Fruit fly (Drosophila melanogaster) whole organism, embryonic: Measurements from ENCODE around the gene CG31898.
A peak's percentile ranks its signal among the peaks of the same experiment; 100 is the strongest.

Experiments
- B-H1 ChIP-seq: fragments of 200-800 bp; sonication (Bioruptor generic); IDR thresholded peaks from 3 replicates; pipeline ENCODE4 v1.3.6; 2022; ENCODE audit warnings: missing biosample characterization, missing genetic modification characterization
- BtbVII ChIP-seq: fragments of 200-800 bp; sonication (Bioruptor generic); optimal IDR thresholded peaks from 3 replicates; lab custom pipeline; 2017; ENCODE audit warnings: missing biosample characterization, mild to moderate bottlenecking, missing genetic modification characterization
- CG10147 ChIP-seq: fragments of 200-800 bp; sonication (Bioruptor generic); optimal IDR thresholded peaks from 2 replicates; lab custom pipeline; 2019; ENCODE audit warnings: missing biosample characterization, mild to moderate bottlenecking, missing genetic modification characterization, moderate library complexity
- CG12155 ChIP-seq: fragments of 200-800 bp; sonication (Bioruptor generic); optimal IDR thresholded peaks from 3 replicates; lab custom pipeline; 2016; ENCODE audit warnings: missing biosample characterization, missing genetic modification characterization
- CG13894 ChIP-seq: fragments of 200-800 bp; sonication (Bioruptor generic); optimal IDR thresholded peaks from 3 replicates; lab custom pipeline; 2018; ENCODE audit warnings: missing biosample characterization, mild to moderate bottlenecking, missing genetic modification characterization, moderate library complexity
- CG15073 ChIP-seq: fragments of 200-800 bp; sonication (Bioruptor generic); optimal IDR thresholded peaks from 2 replicates; lab custom pipeline; 2016; ENCODE audit warnings: missing biosample characterization, missing genetic modification characterization
- CG15479 ChIP-seq: fragments of 200-800 bp; sonication (Bioruptor generic); optimal IDR thresholded peaks from 3 replicates; lab custom pipeline; 2019; ENCODE audit warnings: missing biosample characterization, mild to moderate bottlenecking, missing genetic modification characterization, moderate library complexity
- CG17361 ChIP-seq: fragments of 200-800 bp; sonication (Bioruptor generic); IDR thresholded peaks from 3 replicates; pipeline ENCODE4 v1.3.6; 2022; ENCODE audit warnings: missing biosample characterization, missing genetic modification characterization
- CG2712 ChIP-seq: fragments of 200-800 bp; optimal IDR thresholded peaks from 3 replicates; lab custom pipeline; 2019; ENCODE audit warnings: missing biosample characterization, mild to moderate bottlenecking, missing genetic modification characterization, moderate library complexity
- CG31365 ChIP-seq: fragments of 200-800 bp; sonication (Bioruptor generic); optimal IDR thresholded peaks from 2 replicates; lab custom pipeline; 2018; ENCODE audit warnings: missing biosample characterization, mild to moderate bottlenecking, missing genetic modification characterization
- CG3163 ChIP-seq: fragments of 200-800 bp; sonication (Bioruptor generic); optimal IDR thresholded peaks from 3 replicates; lab custom pipeline; 2016; ENCODE audit warnings: missing biosample characterization, missing genetic modification characterization
- CG33213 ChIP-seq: fragments of 200-800 bp; sonication (Bioruptor generic); optimal IDR thresholded peaks from 3 replicates; lab custom pipeline; 2016; ENCODE audit warnings: missing biosample characterization, missing genetic modification characterization
- CG5180 ChIP-seq: fragments of 200-800 bp; sonication (Bioruptor generic); optimal IDR thresholded peaks from 3 replicates; lab custom pipeline; 2017; ENCODE audit warnings: missing biosample characterization, missing genetic modification characterization, mild to moderate bottlenecking, moderate library complexity, missing genetic modification reagents
- CG7987 ChIP-seq: fragments of 200-800 bp; sonication (Bioruptor generic); optimal IDR thresholded peaks from 2 replicates; lab custom pipeline; 2018; ENCODE audit warnings: missing biosample characterization, mild to moderate bottlenecking, missing genetic modification characterization, moderate library complexity
- CG8765 ChIP-seq: fragments of 200-800 bp; sonication (Bioruptor generic); IDR thresholded peaks from 2 replicates; pipeline ENCODE4 v1.3.6; 2022; ENCODE audit warnings: missing biosample characterization, missing genetic modification characterization
- Deaf1 ChIP-seq: fragments of 200-800 bp; optimal IDR thresholded peaks from 3 replicates; lab custom pipeline; 2019; ENCODE audit warnings: missing biosample characterization, mild to moderate bottlenecking, missing genetic modification characterization, moderate library complexity
- Dip2 ChIP-seq: fragments of 200-800 bp; sonication (Bioruptor generic); IDR thresholded peaks from 2 replicates; pipeline ENCODE4 v1.3.6; 2022; ENCODE audit warnings: missing biosample characterization, missing genetic modification characterization
- Dref ChIP-seq: fragments of 200-800 bp; sonication (Bioruptor generic); IDR thresholded peaks from 2 replicates; pipeline ENCODE4 v1.3.6; 2022; ENCODE audit warnings: missing biosample characterization, missing genetic modification characterization
- Drgx ChIP-seq: fragments of 200-800 bp; sonication (Bioruptor generic); IDR thresholded peaks from 2 replicates; pipeline ENCODE4 v1.3.6; 2022; ENCODE audit warnings: missing biosample characterization, missing genetic modification characterization
- E2f1 ChIP-seq: fragments of 200-800 bp; sonication (Bioruptor generic); IDR thresholded peaks from 2 replicates; pipeline ENCODE4 v1.3.6; 2022; ENCODE audit warnings: missing biosample characterization, missing genetic modification characterization
- Gsc ChIP-seq: fragments of 200-800 bp; sonication (Bioruptor generic); IDR thresholded peaks from 2 replicates; pipeline ENCODE4 v1.3.6; 2022; ENCODE audit warnings: missing biosample characterization, missing genetic modification characterization
- H15 ChIP-seq: fragments of 200-800 bp; sonication (Bioruptor generic); IDR thresholded peaks from 3 replicates; pipeline ENCODE4 v1.3.6; 2022; ENCODE audit warnings: missing biosample characterization, missing genetic modification characterization
- HLHmδ ChIP-seq: fragments of 200-800 bp; sonication (Bioruptor generic); optimal IDR thresholded peaks from 2 replicates; lab custom pipeline; 2018; ENCODE audit warnings: missing biosample characterization, mild to moderate bottlenecking, missing genetic modification characterization, moderate library complexity
- Hand ChIP-seq: fragments of 200-800 bp; sonication (Bioruptor generic); optimal IDR thresholded peaks from 2 replicates; lab custom pipeline; 2017; ENCODE audit warnings: mild to moderate bottlenecking, missing biosample characterization, missing genetic modification reagents, missing genetic modification characterization
- Hmr ChIP-seq: fragments of 200-800 bp; sonication (Bioruptor generic); optimal IDR thresholded peaks from 3 replicates; lab custom pipeline; 2017; ENCODE audit warnings: mild to moderate bottlenecking, missing biosample characterization, missing genetic modification reagents, missing genetic modification characterization
- Hsf ChIP-seq: fragments of 200-800 bp; sonication (Bioruptor generic); optimal IDR thresholded peaks from 3 replicates; lab custom pipeline; 2016; ENCODE audit warnings: missing biosample characterization, missing genetic modification characterization
- Med ChIP-seq: fragments of 200-800 bp; sonication (Bioruptor generic); peaks from one replicate; lab custom pipeline; 2016; ENCODE audit warnings: missing biosample characterization, missing genetic modification characterization, mild to moderate bottlenecking, inconsistent platforms, moderate library complexity
- Mes4 ChIP-seq: fragments of 200-800 bp; sonication (Bioruptor generic); optimal IDR thresholded peaks from 2 replicates; lab custom pipeline; 2016; ENCODE audit warnings: missing biosample characterization, missing genetic modification characterization
- Six4 ChIP-seq: fragments of 200-800 bp; sonication (Bioruptor generic); optimal IDR thresholded peaks from 2 replicates; lab custom pipeline; 2016; ENCODE audit warnings: missing biosample characterization, missing genetic modification characterization
- Sry-β ChIP-seq: fragments of 200-800 bp; sonication (Bioruptor generic); optimal IDR thresholded peaks from 2 replicates; lab custom pipeline; 2018; ENCODE audit warnings: missing biosample characterization, mild to moderate bottlenecking, missing genetic modification characterization, moderate library complexity
- Usf ChIP-seq: fragments of 200-800 bp; sonication (Bioruptor generic); optimal IDR thresholded peaks from 2 replicates; lab custom pipeline; 2017; ENCODE audit warnings: missing genotype, missing biosample characterization, missing genetic modification characterization
- ac ChIP-seq: fragments of 200-800 bp; sonication (Bioruptor generic); optimal IDR thresholded peaks from 3 replicates; lab custom pipeline; 2017; ENCODE audit warnings: missing biosample characterization, mild to moderate bottlenecking, missing genetic modification characterization
- dan ChIP-seq: fragments of 200-800 bp; sonication (Bioruptor generic); IDR thresholded peaks from 2 replicates; pipeline ENCODE4 v1.3.6; 2022; ENCODE audit warnings: missing biosample characterization, missing genetic modification characterization
- emc ChIP-seq: fragments of 200-800 bp; sonication (Bioruptor generic); optimal IDR thresholded peaks from 2 replicates; lab custom pipeline; 2016; ENCODE audit warnings: missing biosample characterization, missing genetic modification characterization
- jigr1 ChIP-seq: fragments of 200-800 bp; sonication (Bioruptor generic); IDR thresholded peaks from 3 replicates; pipeline ENCODE4 v1.3.6; 2022; ENCODE audit warnings: missing biosample characterization, missing genetic modification characterization
- kah ChIP-seq: fragments of 200-800 bp; sonication (Bioruptor generic); optimal IDR thresholded peaks from 2 replicates; lab custom pipeline; 2018; ENCODE audit warnings: missing biosample characterization, mild to moderate bottlenecking, missing genetic modification characterization
- lilli ChIP-seq: fragments of 200-800 bp; sonication (Bioruptor generic); optimal IDR thresholded peaks from 3 replicates; lab custom pipeline; 2016; ENCODE audit warnings: missing biosample characterization, missing genetic modification characterization
- luna ChIP-seq: fragments of 200-800 bp; sonication (Bioruptor generic); optimal IDR thresholded peaks from 2 replicates; lab custom pipeline; 2016; ENCODE audit warnings: missing biosample characterization, missing genetic modification characterization
- mld ChIP-seq: fragments of 200-800 bp; sonication (Bioruptor generic); IDR thresholded peaks from 3 replicates; pipeline ENCODE4 v1.3.6; 2022; ENCODE audit warnings: missing biosample characterization, missing genetic modification characterization; ENCODE audit not compliant: partially characterized antibody
- pb ChIP-seq: fragments of 200-800 bp; sonication (Bioruptor generic); optimal IDR thresholded peaks from 3 replicates; lab custom pipeline; 2016; ENCODE audit warnings: missing biosample characterization, missing genetic modification characterization
- pzg ChIP-seq: fragments of 200-800 bp; sonication (Bioruptor generic); optimal IDR thresholded peaks from 3 replicates; lab custom pipeline; 2018; ENCODE audit warnings: missing biosample characterization, mild to moderate bottlenecking, missing genetic modification characterization, moderate library complexity
- salm ChIP-seq: fragments of 200-800 bp; sonication (Bioruptor generic); optimal IDR thresholded peaks from 2 replicates; lab custom pipeline; 2018; ENCODE audit warnings: missing biosample characterization, mild to moderate bottlenecking, missing genetic modification characterization
- sens ChIP-seq: fragments of 200-800 bp; sonication (Bioruptor generic); peaks from one replicate; lab custom pipeline; 2016; ENCODE audit warnings: missing biosample characterization, missing genetic modification characterization
- sima ChIP-seq: fragments of 200-800 bp; sonication (Bioruptor generic); optimal IDR thresholded peaks from 2 replicates; lab custom pipeline; 2016; ENCODE audit warnings: missing biosample characterization, missing genetic modification characterization
- stwl ChIP-seq: fragments of 200-800 bp; sonication (Bioruptor generic); optimal IDR thresholded peaks from 3 replicates; lab custom pipeline; 2018; ENCODE audit warnings: missing biosample characterization, mild to moderate bottlenecking, missing genetic modification characterization, moderate library complexity
- unc-4 ChIP-seq: fragments of 200-800 bp; sonication (Bioruptor generic); IDR thresholded peaks from 2 replicates; pipeline ENCODE4 v1.3.6; 2022; ENCODE audit warnings: missing biosample characterization, missing genetic modification characterization; ENCODE audit not compliant: partially characterized antibody
- vfl ChIP-seq: fragments of 200-800 bp; sonication (Bioruptor generic); optimal IDR thresholded peaks from 2 replicates; lab custom pipeline; 2016; ENCODE audit warnings: missing biosample characterization, missing genetic modification characterization
- wdn ChIP-seq: fragments of 200-800 bp; sonication (Bioruptor generic); IDR thresholded peaks from 2 replicates; pipeline ENCODE4 v1.3.6; 2022; ENCODE audit warnings: missing biosample characterization, missing genetic modification characterization
- zf30C ChIP-seq: fragments of 200-800 bp; sonication (Bioruptor generic); optimal IDR thresholded peaks from 3 replicates; lab custom pipeline; 2018; ENCODE audit warnings: missing biosample characterization, mild to moderate bottlenecking, missing genetic modification characterization
- zfh1 ChIP-seq: fragments of 200-800 bp; sonication (Bioruptor generic); IDR thresholded peaks from 3 replicates; pipeline ENCODE4 v1.3.6; 2022; ENCODE audit warnings: missing biosample characterization, missing genetic modification characterization

The CG31898 gene

DNA sequence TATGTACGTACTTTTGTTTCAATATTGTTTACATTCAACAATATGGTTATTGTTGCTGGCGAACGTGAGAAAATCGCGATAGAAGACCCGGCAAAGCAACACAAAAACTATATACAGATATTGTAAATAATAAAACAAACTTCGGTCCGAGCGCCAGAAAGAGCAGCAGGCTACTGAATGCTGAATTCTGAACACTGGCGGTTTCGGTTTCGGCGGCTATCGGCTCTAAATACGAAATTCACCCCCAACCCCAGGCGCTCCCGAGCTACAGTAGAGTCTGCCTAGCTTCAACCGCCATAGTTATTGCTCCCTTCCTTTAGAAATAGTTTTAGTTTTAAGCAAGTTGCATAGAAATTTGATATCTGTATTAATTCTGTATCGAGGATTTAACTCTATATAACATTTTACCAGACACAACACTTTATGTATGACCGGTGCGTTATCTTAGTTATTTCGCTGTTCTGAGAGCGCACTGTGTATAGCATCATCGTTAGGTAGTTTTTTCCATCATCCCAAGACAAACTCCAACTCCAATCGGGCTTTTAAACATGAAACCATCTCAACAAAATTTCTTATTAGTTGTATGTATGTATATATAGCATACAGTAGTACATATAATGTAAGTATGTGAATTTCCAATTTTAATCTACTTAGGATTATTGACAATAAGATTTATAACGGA, 37.8 kb upstream of the CG31898 start, which contains the start of gene CG7627 (continued):
- TF ChIP-seq BtbVII: peak; percentile 82
- peak; percentile 39 for TF ChIP-seq emc (GFP tag; lab: Kevin White, UChicago)
- TF ChIP-seq CG33213: peak; percentile 34
- peak; percentile 51 for TF ChIP-seq Usf (GFP tag; lab: Kevin White, UChicago)
- TF ChIP-seq unc-4 (GFP tag; lab: Robert Waterston, UW): no peak
- TF ChIP-seq ac (GFP tag; lab: Kevin White, UChicago): no peak
- TF ChIP-seq CG8765 (GFP tag; lab: Robert Waterston, UW): no peak
- peak; percentile 27 for TF ChIP-seq Dref (GFP tag; lab: Robert Waterston, UW)
- TF ChIP-seq luna (GFP tag; lab: Kevin White, UChicago): peak; percentile 1
- no peak for TF ChIP-seq Sry-β (GFP tag; lab: Kevin White, UChicago)
- TF ChIP-seq vfl (GFP tag; lab: Kevin White, UChicago): peak; percentile 65
- peak; percentile 62 for TF ChIP-seq Hand (GFP tag; lab: Kevin White, UChicago)
- no peak for TF ChIP-seq mld (GFP tag; lab: Robert Waterston, UW)
- no peak for TF ChIP-seq CG15479 (GFP tag; lab: Kevin White, UChicago)
- TF ChIP-seq CG31365 (tag; lab: Kevin White, UChicago): peak; percentile 59
- TF ChIP-seq sima (GFP tag; lab: Kevin White, UChicago): no peak
- TF ChIP-seq dan: no peak
- TF ChIP-seq CG2712: peak; percentile 79
- TF ChIP-seq HLHmδ: no peak
- TF ChIP-seq Hmr (GFP tag; lab: Kevin White, UChicago): peak; percentile 84
- TF ChIP-seq CG13894 (tag; lab: Kevin White, UChicago): peak; percentile 75
- TF ChIP-seq Drgx: peak; percentile 76
- TF ChIP-seq pb (GFP tag; lab: Kevin White, UChicago): peak; percentile 67
- TF ChIP-seq Deaf1 (tag; lab: Kevin White, UChicago): peak; percentile 97
- peak; percentile 9 for TF ChIP-seq pzg (GFP tag; lab: Kevin White, UChicago)
- TF ChIP-seq stwl (tag; lab: Kevin White, UChicago): no peak
- peak; percentile 20 for TF ChIP-seq kah
- peak; percentile 15 for TF ChIP-seq CG15073 (GFP tag; lab: Kevin White, UChicago)
- peak; percentile 40; the same call in 1 of the 3 replicates for TF ChIP-seq jigr1 (GFP tag; lab: Robert Waterston, UW)
- peak; percentile 74 for TF ChIP-seq Hsf (GFP tag; lab: Kevin White, UChicago)
- TF ChIP-seq CG12155 (GFP tag; lab: Kevin White, UChicago): peak; percentile 53
- TF ChIP-seq zfh1 (GFP tag; lab: Robert Waterston, UW): peak; percentile 82
- peak; percentile 89 for TF ChIP-seq lilli
- no peak; the same call in 1 of the 2 replicates for TF ChIP-seq Dip2 (GFP tag; lab: Robert Waterston, UW)
- TF ChIP-seq zf30C (GFP tag; lab: Kevin White, UChicago): no peak
- peak; percentile 97 for TF ChIP-seq Med (GFP tag; lab: Kevin White, UChicago)
- peak; percentile 63 for TF ChIP-seq E2f1 (GFP tag; lab: Robert Waterston, UW)
- TF ChIP-seq salm (tag; lab: Kevin White, UChicago): no peak
- peak; percentile 96 for TF ChIP-seq sens (GFP tag; lab: Kevin White, UChicago)
- peak; percentile 35 for TF ChIP-seq Mes4 (GFP tag; lab: Kevin White, UChicago)
- TF ChIP-seq CG5180 (GFP tag; lab: Kevin White, UChicago): peak; percentile 58
- no peak for TF ChIP-seq Gsc (GFP tag; lab: Robert Waterston, UW)
- no peak; the same call in 2 of the 3 replicates for TF ChIP-seq H15 (GFP tag; lab: Robert Waterston, UW)
- TF ChIP-seq Six4: peak; percentile 59
- TF ChIP-seq wdn (GFP tag; lab: Robert Waterston, UW): peak; percentile 58
- TF ChIP-seq B-H1 (GFP tag; lab: Robert Waterston, UW): no peak
- peak; percentile 40 for TF ChIP-seq CG3163 (GFP tag; lab: Kevin White, UChicago)
- TF ChIP-seq CG7987 (GFP tag; lab: Kevin White, UChicago): peak; percentile 38
- peak; percentile 21 for TF ChIP-seq CG10147 (GFP tag; lab: Kevin White, UChicago)
- TF ChIP-seq CG17361 (GFP tag; lab: Robert Waterston, UW): peak; percentile 81
